Fruit fly (Drosophila melanogaster): Measurements from ENCODE around the gene eag.

Gene eag

DNA sequence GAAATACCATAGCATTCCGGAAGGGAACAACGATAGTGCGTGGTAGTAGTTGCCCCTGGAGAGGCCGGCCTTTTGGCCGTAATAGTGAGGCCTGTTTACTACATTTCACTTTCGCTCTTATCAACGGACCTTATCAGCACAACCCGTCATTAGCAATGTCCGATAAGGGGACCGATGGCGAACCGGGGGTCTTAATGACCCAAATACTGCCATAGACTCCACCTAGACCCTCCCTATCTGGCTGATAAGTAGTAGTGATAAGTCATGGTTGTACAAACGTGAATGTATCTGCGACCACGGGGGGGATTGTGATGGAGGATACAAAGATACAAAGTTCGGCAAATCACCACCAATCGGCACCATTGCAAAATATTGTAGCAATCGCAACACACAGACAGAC, 6.0 kb upstream of the eag start (continued):
- TF ChIP-seq mirr (GFP tag; optimal IDR thresholded peaks at IDR 0.05) (peak; percentile 70), bbx (GFP tag; IDR thresholded peaks at IDR 0.05; ENCODE audit: partially characterized antibody) (no peak), CG18619 (GFP tag; optimal IDR thresholded peaks at IDR 0.05) (no peak), Ets97D (GFP tag; optimal IDR thresholded peaks at IDR 0.05) (no peak), knrl (GFP tag; IDR thresholded peaks at IDR 0.05; ENCODE audit: partially characterized antibody) (no peak), CG10147 (GFP tag; optimal IDR thresholded peaks at IDR 0.05) (no peak), h (optimal IDR thresholded peaks at IDR 0.05) (no peak), insv (GFP tag; optimal IDR thresholded peaks at IDR 0.05) (no peak), Xbp1 (GFP tag; optimal IDR thresholded peaks at IDR 0.05) (no peak), CoRest (tag; optimal IDR thresholded peaks at IDR 0.05) (no peak), oc (tag; optimal IDR thresholded peaks at IDR 0.05) (no peak), sima (GFP tag; optimal IDR thresholded peaks at IDR 0.05) (no peak), nerfin-2 (GFP tag; IDR thresholded peaks at IDR 0.05; ENCODE audit: partially characterized antibody) (no peak), Dip3 (GFP tag; optimal IDR thresholded peaks at IDR 0.05) (no peak), CG4360 (GFP tag; IDR thresholded peaks at IDR 0.05) (no peak), Dbx (GFP tag; IDR thresholded peaks at IDR 0.05) (no peak), pho (GFP tag; optimal IDR thresholded peaks at IDR 0.05) (no peak), sug (tag; optimal IDR thresholded peaks at IDR 0.05) (peak; percentile 99), lov (optimal IDR thresholded peaks at IDR 0.05) (no peak), lov (GFP tag; IDR thresholded peaks at IDR 0.05) (no peak), CG2712 (tag; optimal IDR thresholded peaks at IDR 0.05) (no peak), CG2199 (GFP tag; IDR thresholded peaks at IDR 0.05) (no peak), cwo (GFP tag; optimal IDR thresholded peaks at IDR 0.05) (peak; percentile 52), CG9215 (GFP tag; IDR thresholded peaks at IDR 0.05) (no peak), sqz (GFP tag; optimal IDR thresholded peaks at IDR 0.05) (no peak), exex (tag; optimal IDR thresholded peaks at IDR 0.05) (peak; percentile 89), CG18262 (tag; optimal IDR thresholded peaks at IDR 0.05) (no peak), CG16779 (GFP tag; IDR thresholded peaks at IDR 0.05) (no peak), odd (GFP tag; optimal IDR thresholded peaks at IDR 0.05) (no peak), CG16863 (GFP tag; optimal IDR thresholded peaks at IDR 0.05) (no peak), tll (GFP tag; optimal IDR thresholded peaks at IDR 0.05) (no peak), CG2875 (GFP tag; optimal IDR thresholded peaks at IDR 0.05) (no peak), wdn (GFP tag; IDR thresholded peaks at IDR 0.05) (no peak), ken (GFP tag; IDR thresholded peaks at IDR 0.05) (no peak), CG10543 (GFP tag; optimal IDR thresholded peaks at IDR 0.05) (peak; percentile 52), PHDP (tag; optimal IDR thresholded peaks at IDR 0.05) (no peak), CG1603 (tag; optimal IDR thresholded peaks at IDR 0.05) (no peak), pfk (GFP tag; optimal IDR thresholded peaks at IDR 0.05) (no peak), ATbp (GFP tag; optimal IDR thresholded peaks at IDR 0.05) (no peak), lab (GFP tag; optimal IDR thresholded peaks at IDR 0.05) (peak; percentile 29), grau (tag; optimal IDR thresholded peaks at IDR 0.05) (no peak), gcm (GFP tag; optimal IDR thresholded peaks at IDR 0.05) (no peak), luna (GFP tag; optimal IDR thresholded peaks at IDR 0.05) (no peak), CG13624 (GFP tag; optimal IDR thresholded peaks at IDR 0.05) (no peak), cas (GFP tag; IDR thresholded peaks at IDR 0.05) (no peak), CG7928 (GFP tag; optimal IDR thresholded peaks at IDR 0.05) (no peak), slou (GFP tag; optimal IDR thresholded peaks at IDR 0.05) (no peak), CG7357 (GFP tag; IDR thresholded peaks at IDR 0.05) (no peak), CG14441 (GFP tag; IDR thresholded peaks at IDR 0.05) (no peak), lmd (GFP tag; IDR thresholded peaks at IDR 0.05) (no peak), CG3995 (GFP tag; optimal IDR thresholded peaks at IDR 0.05) (no peak), ro (GFP tag; IDR thresholded peaks at IDR 0.05) (no peak)
